Worm (Caenorhabditis elegans): ENCODE data around the gene capa-1.
A peak's percentile ranks its signal among the peaks of the same experiment; 100 is the strongest.

Gene capa-1

ce11 chrX:5941325-5941724 is 22.1 kb downstream of the capa-1 start:
- TF ChIP-seq snu-23 (GFP tag; optimal IDR thresholded peaks at IDR 0.05), result no peak
- TF ChIP-seq elt-2 (tag; optimal IDR thresholded peaks at IDR 0.05), result peak; percentile 13
- peak; percentile 26 for TF ChIP-seq nhr-85 (tag)
- no peak for TF ChIP-seq C34B4.2 (tag; optimal IDR thresholded peaks at IDR 0.05)

DNA sequence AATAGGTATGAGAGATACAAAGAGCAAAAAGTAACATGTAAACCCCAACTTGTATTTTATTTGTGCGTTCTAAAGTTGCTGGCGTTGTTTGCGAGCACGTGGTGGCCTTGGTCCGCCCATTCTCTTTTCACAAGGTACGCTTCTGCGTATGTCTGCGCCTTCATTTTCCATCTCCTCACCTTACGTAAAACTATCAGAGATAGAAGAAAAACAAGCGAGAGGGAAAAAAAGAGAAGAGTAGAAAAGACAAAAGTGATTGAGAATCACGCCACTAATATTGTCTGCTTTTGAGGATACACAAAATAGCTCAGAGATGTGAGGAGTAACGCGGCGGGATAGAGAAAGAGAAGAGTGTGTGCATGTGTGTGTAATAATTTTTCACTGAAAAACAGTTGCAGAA is 23.0 kb downstream of the capa-1 start:
- TF ChIP-seq mab-9 (GFP tag; IDR thresholded peaks at IDR 0.05) (no peak), nhr-19 (GFP tag; conservative IDR thresholded peaks at IDR 0.05) (peak; percentile 69), nhr-77 (tag; optimal IDR thresholded peaks at IDR 0.05) (peak; percentile 17), snu-23 (GFP tag; optimal IDR thresholded peaks at IDR 0.05) (peak; percentile 83), egl-27 (tag; optimal IDR thresholded peaks at IDR 0.05) (no peak), lir-3 (tag; optimal IDR thresholded peaks at IDR 0.05; ENCODE audit: poor library complexity) (peak; percentile 21), dsc-1 (tag; optimal IDR thresholded peaks at IDR 0.05) (no peak), tbx-2 (tag; optimal IDR thresholded peaks at IDR 0.05) (peak; percentile 43), blmp-1 (tag; optimal IDR thresholded peaks at IDR 0.05) (peak; percentile 49), nhr-237 (tag; optimal IDR thresholded peaks at IDR 0.05) (no peak), C16A3.4 (tag; optimal IDR thresholded peaks at IDR 0.05) (peak; percentile 8), sox-4 (tag; optimal IDR thresholded peaks at IDR 0.05) (no peak), nhr-90 (tag; optimal IDR thresholded peaks at IDR 0.05; ENCODE audit: poor library complexity) (peak; percentile 39), alr-1 (tag; optimal IDR thresholded peaks at IDR 0.05; ENCODE audit: borderline replicate concordance) (no peak), lin-13 (GFP tag; optimal IDR thresholded peaks at IDR 0.05) (no peak), ztf-4 (tag; optimal IDR thresholded peaks at IDR 0.05) (no peak), nhr-20 (tag; optimal IDR thresholded peaks at IDR 0.05) (peak; percentile 85), isw-1 (GFP tag; IDR thresholded peaks at IDR 0.05) (no peak), efl-1 (optimal IDR thresholded peaks at IDR 0.05) (peak; percentile 4 to 18), efl-1 (GFP tag; optimal IDR thresholded peaks at IDR 0.05 in 1 of 2) (peak; percentile 20 to 86), F16B12.6 (tag; optimal IDR thresholded peaks at IDR 0.05) (no peak), pqm-1 (tag; optimal IDR thresholded peaks at IDR 0.05) (no peak), unc-98 (GFP tag; IDR thresholded peaks at IDR 0.05) (0 out of 2 replicates have a peak, but pooled peaks have one; percentile 12), lsy-2 (tag; optimal IDR thresholded peaks at IDR 0.05) (peak; percentile 53 to 56), nhr-11 (tag; optimal IDR thresholded peaks at IDR 0.05) (peak; percentile 30), unc-30 (tag; optimal IDR thresholded peaks at IDR 0.05) (no peak), rnt-1 (tag; optimal IDR thresholded peaks at IDR 0.05) (peak; percentile 70), mdl-1 (tag; optimal IDR thresholded peaks at IDR 0.05) (peak in 1 of 2 experiments; percentile 87), lin-14 (GFP tag; optimal IDR thresholded peaks at IDR 0.05) (peak; percentile 91), nhr-85 (tag) (peak; percentile 89), unc-130 (tag; optimal IDR thresholded peaks at IDR 0.05) (peak; percentile 18), nhr-47 (tag; optimal IDR thresholded peaks at IDR 0.05) (peak; percentile 44), swsn-7 (tag; optimal IDR thresholded peaks at IDR 0.05) (peak; percentile 36), hlh-17 (GFP tag; optimal IDR thresholded peaks at IDR 0.05; ENCODE audit: borderline replicate concordance) (no peak), elt-3 (tag; optimal IDR thresholded peaks at IDR 0.05) (peak in 2 of 6 experiments; percentile 43 to 52), nhr-71 (tag; optimal IDR thresholded peaks at IDR 0.05) (peak; percentile 92), sptf-1 (tag; optimal IDR thresholded peaks at IDR 0.05) (no peak), skn-1 (tag; optimal IDR thresholded peaks at IDR 0.05) (peak; percentile 13), ceh-82 (tag; optimal IDR thresholded peaks at IDR 0.05) (peak in 1 of 3 experiments; percentile 22), snpc-4 (tag; optimal IDR thresholded peaks at IDR 0.05) (no peak), pag-3 (tag; optimal IDR thresholded peaks at IDR 0.05; ENCODE audit: borderline replicate concordance, insufficient read depth) (peak; percentile 35), mep-1 (tag; optimal IDR thresholded peaks at IDR 0.05) (peak; percentile 70), lin-35 (GFP tag; optimal IDR thresholded peaks at IDR 0.05) (peak in 1 of 2 experiments; percentile 69), dpl-1 (GFP tag; optimal IDR thresholded peaks at IDR 0.05) (peak in 1 of 3 experiments; percentile 14), xbp-1 (tag; optimal IDR thresholded peaks at IDR 0.05) (peak; percentile 19)

Data from whole organism, L1 larva.